Worm (Caenorhabditis elegans): Measurements from ENCODE around the gene Y53G8AR.6.

Gene Y53G8AR.6

ce11 chrIII:3281860-3282358 is 12.6 kb upstream of the Y53G8AR.6 start, which contains the start of gene mfsd-8:
mfsd-8 (plus strand) TSS chrIII:3282308.
- TF ChIP-seq unc-39 (tag; optimal IDR thresholded peaks at IDR 0.05) (no peak), nhr-12 (tag; optimal IDR thresholded peaks at IDR 0.05) (no peak), zip-8 (tag; optimal IDR thresholded peaks at IDR 0.05) (no peak), ham-2 (GFP tag; optimal IDR thresholded peaks at IDR 0.05) (no peak), ceh-43 (GFP tag; optimal IDR thresholded peaks at IDR 0.05) (no peak), nhr-28 (tag; optimal IDR thresholded peaks at IDR 0.05) (no peak), lin-32 (GFP tag; optimal IDR thresholded peaks at IDR 0.05) (no peak), blmp-1 (tag; optimal IDR thresholded peaks at IDR 0.05) (no peak), nhr-2 (tag; optimal IDR thresholded peaks at IDR 0.05) (no peak), nhr-237 (tag; optimal IDR thresholded peaks at IDR 0.05) (no peak), unc-62 (GFP tag; optimal IDR thresholded peaks at IDR 0.05) (no peak), flh-1 (GFP tag; optimal IDR thresholded peaks at IDR 0.05) (no peak), cnd-1 (tag; optimal IDR thresholded peaks at IDR 0.05) (no peak)

DNA sequence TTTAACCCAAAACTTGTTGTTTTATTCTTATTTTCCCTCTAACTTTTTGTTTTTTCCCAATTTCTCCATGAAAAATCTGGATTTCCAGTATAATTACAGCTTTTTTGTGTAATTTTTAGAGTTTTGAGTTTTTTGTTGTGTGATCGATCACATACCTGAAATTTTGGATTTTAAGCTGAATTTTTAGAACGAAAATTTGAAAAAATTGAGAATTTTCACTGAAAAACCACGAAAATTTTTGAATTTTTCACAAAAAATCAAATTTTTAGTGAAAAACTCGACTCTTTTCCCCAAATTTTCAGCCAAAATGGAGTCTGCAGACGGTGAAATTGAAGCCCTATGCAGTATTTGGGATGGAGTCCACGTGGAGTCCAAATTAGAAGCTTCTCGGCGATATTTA is 2.6 kb downstream of the Y53G8AR.6 start, which contains the start of gene Y53G8AR.5:
Gene Y53G8AR.5 (plus strand): TSS at position 301 of the 400 bp plus-strand sequence.
- no peak for TF ChIP-seq elt-3 (tag; optimal IDR thresholded peaks at IDR 0.05)

DNA sequence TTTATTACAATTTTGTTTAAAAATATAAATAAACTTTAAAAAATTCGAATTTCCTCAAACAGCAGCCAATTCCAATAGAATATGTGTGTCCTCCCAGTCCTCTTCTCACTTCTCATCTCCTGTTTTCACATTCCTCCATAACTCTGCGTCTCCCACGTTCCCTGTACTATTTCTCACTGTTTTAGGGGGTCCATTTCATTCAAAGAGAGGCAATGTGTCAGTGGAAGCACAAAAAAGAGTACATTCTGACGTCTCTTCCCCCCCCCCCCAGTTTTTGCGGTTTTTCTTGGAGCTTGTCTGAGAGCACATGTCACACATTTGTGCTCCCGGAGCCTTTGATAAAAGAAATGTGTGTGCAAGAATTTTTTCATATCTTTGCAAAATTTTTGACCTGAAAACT is 10.0 kb downstream of the Y53G8AR.6 start:
- TF ChIP-seq snpc-4 (tag; optimal IDR thresholded peaks at IDR 0.05): no peak
- TF ChIP-seq ces-1 (GFP tag; optimal IDR thresholded peaks at IDR 0.05): no peak
- TF ChIP-seq zip-8 (tag; optimal IDR thresholded peaks at IDR 0.05): no peak
- TF ChIP-seq tbx-8 (GFP tag; optimal IDR thresholded peaks at IDR 0.05): peak; percentile 22
- no peak for TF ChIP-seq pha-4 (tag; optimal IDR thresholded peaks at IDR 0.05)
- peak; percentile 45 for TF ChIP-seq unc-62 (GFP tag; optimal IDR thresholded peaks at IDR 0.05)
- TF ChIP-seq nhr-2 (tag; optimal IDR thresholded peaks at IDR 0.05): no peak
- no peak for TF ChIP-seq mls-2 (tag; optimal IDR thresholded peaks at IDR 0.05)
- TF ChIP-seq unc-120 (tag; optimal IDR thresholded peaks at IDR 0.05; ENCODE audit: poor library complexity, severe bottlenecking): peak; percentile 56

ce11 chrIII:3306322-3306721 is 11.8 kb downstream of the Y53G8AR.6 start:
- TF ChIP-seq tbx-8 (GFP tag; optimal IDR thresholded peaks at IDR 0.05): no peak
- TF ChIP-seq ceh-39 (tag; optimal IDR thresholded peaks at IDR 0.05): no peak
- TF ChIP-seq pha-4 (tag; optimal IDR thresholded peaks at IDR 0.05): no peak
- TF ChIP-seq nhr-76 (tag; optimal IDR thresholded peaks at IDR 0.05): no peak
- TF ChIP-seq drap-1 (GFP tag; optimal IDR thresholded peaks at IDR 0.05): no peak
- TF ChIP-seq cnd-1 (tag; optimal IDR thresholded peaks at IDR 0.05): no peak
- no peak for TF ChIP-seq lsy-2 (tag; optimal IDR thresholded peaks at IDR 0.05)
- no peak for TF ChIP-seq nhr-237 (tag; optimal IDR thresholded peaks at IDR 0.05)
- no peak for TF ChIP-seq sem-2 (GFP tag; optimal IDR thresholded peaks at IDR 0.05)
- TF ChIP-seq mab-5 (tag; optimal IDR thresholded peaks at IDR 0.05): no peak
- TF ChIP-seq flh-1 (GFP tag; optimal IDR thresholded peaks at IDR 0.05): no peak

ce11 chrIII:3307379-3307778 is 12.8 kb downstream of the Y53G8AR.6 start:
- no peak for TF ChIP-seq sptf-1 (tag; optimal IDR thresholded peaks at IDR 0.05)
- TF ChIP-seq pha-4 (tag; optimal IDR thresholded peaks at IDR 0.05): peak; percentile 76

DNA sequence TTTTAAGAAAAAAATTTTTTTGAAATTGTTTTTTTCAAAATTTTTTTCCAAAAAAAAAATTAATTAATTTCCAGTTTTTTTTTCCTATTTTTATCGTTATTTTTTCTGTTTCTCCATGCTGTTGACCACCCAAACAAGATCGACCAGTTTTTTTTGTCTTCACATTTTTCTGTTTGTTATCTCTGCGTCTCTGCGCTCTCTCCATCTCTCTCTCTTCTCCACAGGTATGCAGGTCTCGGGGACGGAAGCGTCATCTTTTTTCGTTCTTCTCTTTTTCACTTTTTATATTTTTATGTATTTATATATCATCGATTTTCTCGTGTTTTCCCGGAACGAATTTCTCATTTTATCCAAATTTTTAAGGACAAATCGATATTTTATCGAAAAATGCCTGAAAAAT is 14.4 kb downstream of the Y53G8AR.6 start:
- TF ChIP-seq flh-1 (GFP tag; optimal IDR thresholded peaks at IDR 0.05): no peak
- no peak for TF ChIP-seq tbx-8 (GFP tag; optimal IDR thresholded peaks at IDR 0.05)
- TF ChIP-seq blmp-1 (tag; optimal IDR thresholded peaks at IDR 0.05): no peak
- TF ChIP-seq ces-1 (GFP tag; optimal IDR thresholded peaks at IDR 0.05): no peak
- TF ChIP-seq ceh-39 (tag; optimal IDR thresholded peaks at IDR 0.05): no peak
- peak; percentile 2 for TF ChIP-seq nhr-237 (tag; optimal IDR thresholded peaks at IDR 0.05)
- TF ChIP-seq nhr-12 (tag; optimal IDR thresholded peaks at IDR 0.05): no peak
- TF ChIP-seq unc-39 (tag; optimal IDR thresholded peaks at IDR 0.05): no peak

DNA sequence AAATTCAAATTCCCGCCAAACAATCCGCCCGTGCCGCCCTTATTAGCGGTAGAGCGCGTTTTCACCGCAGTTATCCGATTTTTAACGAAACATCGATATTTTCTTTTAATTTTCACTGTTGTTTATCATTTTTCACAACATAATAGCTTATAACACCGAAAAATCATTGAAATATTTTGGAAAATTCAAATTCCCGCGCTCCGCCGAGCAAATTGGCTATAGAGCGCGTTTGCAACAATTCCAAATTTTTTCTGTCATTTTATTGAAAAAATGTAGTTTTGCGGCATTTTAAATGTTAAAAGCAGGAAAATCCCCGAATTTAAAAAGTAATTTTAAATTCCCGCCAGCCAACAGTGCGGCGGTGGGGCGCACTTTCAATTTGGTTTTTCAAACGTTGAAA is 15.2 kb downstream of the Y53G8AR.6 start:
- TF ChIP-seq ceh-83 (GFP tag; optimal IDR thresholded peaks at IDR 0.05) (no peak), flh-1 (GFP tag; optimal IDR thresholded peaks at IDR 0.05) (no peak), lin-13 (tag; optimal IDR thresholded peaks at IDR 0.05) (no peak), ceh-43 (GFP tag; optimal IDR thresholded peaks at IDR 0.05) (no peak), nhr-28 (tag; optimal IDR thresholded peaks at IDR 0.05) (no peak), drap-1 (GFP tag; optimal IDR thresholded peaks at IDR 0.05) (no peak), unc-39 (tag; optimal IDR thresholded peaks at IDR 0.05) (no peak), lin-32 (GFP tag; optimal IDR thresholded peaks at IDR 0.05) (no peak)

Measured in whole organism, mixed stage, embryonic.